Worm (Caenorhabditis elegans): Measurements from ENCODE around the gene arv-1.
"Not testable (repeated sequence)": the region's sequence is repeated elsewhere in the genome, so short reads cannot be mapped to it uniquely, and the experiment has no call there.

- TF ChIP-seq flt-1 (GFP tag; IDR thresholded peaks at IDR 0.05) (peak; percentile 80), klf-2 (GFP tag; conservative IDR thresholded peaks at IDR 0.05) (peak; percentile 64; the same call in 1 of the 2 replicates)
- TF ChIP-seq med-1 (GFP tag; optimal IDR thresholded peaks at IDR 0.05; ENCODE audit: insufficient read depth); T22C8.4 (GFP tag; IDR thresholded peaks at IDR 0.05); tab-1 (GFP tag; IDR thresholded peaks at IDR 0.05); ztf-29 (GFP tag; IDR thresholded peaks at IDR 0.05); cog-1 (tag; optimal IDR thresholded peaks at IDR 0.05): not testable (repeated sequence)
Measured at ce11 chrII:10247594-10248283, 47.1 kb upstream of the arv-1 start, which contains the start of gene nrde-2.
